Fruit fly (Drosophila melanogaster): ENCODE results near the gene CG16824.

The CG16824 gene

DNA sequence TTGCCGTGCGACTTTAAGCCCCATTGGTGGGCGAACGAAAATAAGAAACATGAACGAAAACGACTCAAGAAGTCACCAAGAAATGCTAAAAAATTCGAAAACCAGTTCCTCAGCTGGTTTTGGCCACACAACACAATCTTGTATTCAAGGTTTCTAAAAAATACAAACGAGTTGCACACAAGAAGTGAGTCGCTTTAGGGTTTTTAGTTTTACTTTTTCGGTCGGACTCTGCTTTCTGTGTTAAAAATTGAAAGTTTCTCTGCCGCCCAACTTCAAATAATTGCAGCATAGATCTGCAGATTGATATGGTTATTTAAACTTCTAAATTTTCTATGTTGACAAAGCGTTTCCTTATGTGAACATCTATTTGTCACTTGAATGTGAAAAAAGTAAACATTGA, at the start of gene CG16824:
Gene CG16824, plus strand, starts transcription at position 384 of the 400 bp plus-strand sequence.
- no peak for TF ChIP-seq CG17801 (GFP tag; optimal IDR thresholded peaks at IDR 0.05; ENCODE audit: partially characterized antibody)

DNA sequence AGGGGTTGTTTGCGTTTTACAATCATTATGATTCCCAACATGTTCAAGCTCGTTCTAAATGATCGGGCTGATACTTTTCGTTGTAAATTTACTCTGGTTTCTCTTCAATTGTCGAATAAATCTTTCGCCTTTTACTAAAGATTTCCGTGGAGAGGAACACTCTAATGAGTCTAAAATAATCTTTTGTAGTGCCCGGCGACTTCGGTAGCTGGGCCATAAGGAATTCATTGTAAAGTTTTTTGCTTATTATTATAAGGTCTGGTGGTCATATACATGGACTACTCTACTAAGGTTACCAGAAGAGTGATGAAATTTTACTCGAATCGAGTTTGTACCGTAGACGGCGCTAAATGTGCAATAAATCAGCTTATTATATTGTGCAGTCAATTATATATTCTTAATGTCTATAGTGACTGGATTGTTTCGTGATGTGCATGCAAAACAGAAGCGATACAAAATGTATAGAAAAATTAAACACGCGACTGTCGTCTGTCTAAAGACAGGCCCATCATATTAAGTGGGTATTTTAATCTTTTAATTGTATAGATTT, 48.0 kb upstream of the CG16824 start:
- TF ChIP-seq CG17801 (GFP tag; optimal IDR thresholded peaks at IDR 0.05; ENCODE audit: partially characterized antibody) = no peak

DNA sequence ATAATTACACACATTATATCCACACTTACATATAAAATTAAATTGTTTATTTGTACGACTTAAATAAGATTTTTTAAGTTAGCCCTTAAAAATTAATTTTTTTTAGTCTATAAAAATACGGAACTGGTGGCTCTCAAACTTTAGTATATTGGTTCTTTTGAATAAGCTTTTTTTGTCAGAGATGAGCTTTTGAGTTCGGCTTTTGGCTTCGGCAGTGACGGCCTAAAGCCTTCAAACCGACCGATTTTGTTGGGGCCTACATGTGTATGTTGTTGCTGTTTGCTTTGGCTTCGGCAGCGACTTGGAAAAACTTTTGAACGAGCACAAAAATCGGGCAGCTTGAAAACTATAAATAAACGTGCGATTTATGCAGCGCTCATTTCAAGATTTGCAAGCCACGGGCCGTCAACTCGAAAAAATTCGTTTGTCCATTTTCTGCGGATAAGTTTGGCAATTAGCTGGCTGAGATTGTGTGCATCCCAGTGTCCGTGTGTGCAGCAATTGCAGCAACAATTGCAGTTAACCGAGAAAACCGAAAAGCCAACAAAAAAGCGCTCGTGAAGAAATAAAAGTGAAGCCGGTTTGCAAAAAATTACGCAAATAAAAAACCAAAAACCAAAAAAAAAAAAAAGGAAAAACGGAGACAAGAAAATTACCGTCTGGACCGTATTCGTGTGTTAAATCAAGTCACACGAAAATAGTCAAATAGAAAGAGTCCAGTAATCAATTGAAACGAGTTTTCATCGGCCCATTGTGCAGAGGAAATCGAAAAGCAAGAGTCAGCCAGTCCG, 46.8 kb upstream of the CG16824 start, which contains the start of gene CG16820:
Gene CG16820, plus strand, starts transcription at position 378 of the 791 bp plus-strand sequence.
- TF ChIP-seq CG17801 (GFP tag; optimal IDR thresholded peaks at IDR 0.05; ENCODE audit: partially characterized antibody) = no peak

DNA sequence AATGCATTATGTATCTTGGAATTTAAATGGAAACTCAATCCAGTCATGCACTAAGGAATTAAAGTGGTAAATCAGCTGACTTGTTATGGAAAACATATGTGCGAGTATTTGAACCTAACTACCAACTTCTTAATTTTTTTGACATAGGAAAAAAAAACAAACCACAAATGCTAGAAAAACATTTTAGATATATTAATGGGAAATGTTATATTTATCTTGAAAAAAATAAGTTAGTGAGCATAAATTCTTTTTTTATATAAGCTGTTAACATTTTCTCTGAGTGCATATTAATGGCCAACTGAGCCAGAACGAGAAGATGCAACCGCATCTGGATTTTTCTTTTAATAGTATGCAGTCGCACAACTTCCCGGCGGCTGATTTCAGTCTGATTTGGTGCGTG, 41.6 kb upstream of the CG16824 start:
- TF ChIP-seq CG17801 (GFP tag; optimal IDR thresholded peaks at IDR 0.05; ENCODE audit: partially characterized antibody) = no peak

DNA sequence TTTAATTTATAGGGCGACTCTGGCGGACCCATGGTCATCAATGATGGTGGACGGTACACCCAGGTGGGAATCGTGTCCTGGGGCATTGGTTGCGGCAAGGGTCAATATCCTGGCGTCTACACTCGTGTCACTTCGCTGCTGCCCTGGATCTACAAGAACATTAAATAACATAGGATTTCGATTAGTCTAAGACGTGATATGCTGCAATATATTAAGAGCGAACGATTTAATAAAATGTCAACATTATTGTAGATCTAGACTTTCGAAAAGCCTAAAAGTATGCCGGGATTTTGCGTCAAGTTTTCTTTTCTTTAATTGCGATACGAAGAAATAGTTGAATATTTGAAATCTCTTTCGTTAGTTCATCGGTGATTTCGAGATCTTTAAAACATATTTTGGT, 35.6 kb upstream of the CG16824 start, which contains the start of gene Naa20B:
Gene Naa20B, plus strand, starts transcription at position 301 of the 400 bp plus-strand sequence.
- TF ChIP-seq CG17801 (GFP tag; optimal IDR thresholded peaks at IDR 0.05; ENCODE audit: partially characterized antibody) = no peak

DNA sequence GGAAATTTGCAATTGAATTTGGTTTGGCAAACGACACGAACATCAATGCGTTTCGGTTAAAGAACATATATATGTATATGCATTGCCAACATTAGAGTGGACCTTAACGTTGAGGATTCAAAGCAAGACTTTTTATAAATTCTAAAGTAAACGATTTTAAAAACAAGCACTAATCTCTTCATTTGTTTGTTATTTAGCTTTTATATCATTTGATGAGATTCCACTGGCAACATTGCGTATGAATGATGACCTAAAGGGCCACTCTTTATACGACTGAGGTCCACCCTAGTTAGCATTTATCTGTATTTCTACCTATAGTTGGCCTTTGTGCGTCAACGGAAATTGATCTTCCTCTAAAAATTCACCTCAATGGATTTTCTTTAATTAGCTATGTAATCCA, 34.1 kb upstream of the CG16824 start:
- no peak for TF ChIP-seq CG17801 (GFP tag; optimal IDR thresholded peaks at IDR 0.05; ENCODE audit: partially characterized antibody)

DNA sequence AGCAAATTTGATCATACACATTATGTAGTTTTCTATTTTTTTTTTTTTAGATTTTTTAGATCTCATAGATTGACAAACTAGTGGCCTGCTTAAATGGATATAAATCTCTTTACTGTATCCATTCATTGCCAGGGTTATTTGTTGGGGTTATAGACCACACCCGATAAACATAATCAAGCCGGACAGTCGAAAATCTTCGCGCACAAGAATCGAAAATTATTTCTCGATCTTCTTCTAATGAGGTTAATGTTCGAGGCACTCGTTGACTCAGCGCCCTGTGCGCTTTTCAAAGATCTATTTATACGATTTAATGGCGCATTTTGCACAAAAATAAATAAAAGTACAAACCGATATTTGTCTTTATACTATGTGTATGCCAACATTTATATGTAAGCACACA, 33.2 kb upstream of the CG16824 start, which contains the start of gene CG31730:
Gene CG31730, minus strand, starts transcription at position 101 of the 400 bp plus-strand sequence.
- no peak for TF ChIP-seq CG17801 (GFP tag; optimal IDR thresholded peaks at IDR 0.05; ENCODE audit: partially characterized antibody)

DNA sequence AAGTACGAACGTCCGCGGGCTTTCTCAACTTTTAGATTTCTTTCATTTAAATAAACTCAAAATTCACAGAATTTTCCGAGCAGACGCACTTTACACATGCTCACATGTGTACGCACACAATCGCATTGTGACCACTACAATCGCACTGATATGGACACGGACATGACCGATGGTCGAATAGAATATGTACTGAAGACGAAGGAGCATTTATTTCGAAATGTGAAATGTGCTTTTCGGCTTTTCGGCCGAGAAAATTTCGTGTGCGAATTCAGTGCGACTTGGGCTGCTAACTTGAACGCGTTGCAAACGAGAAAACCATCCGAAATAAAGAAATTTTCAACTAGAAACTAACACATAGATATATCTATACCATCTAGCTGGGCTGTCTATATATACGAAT, 32.1 kb upstream of the CG16824 start, which contains the start of gene CG44085:
Gene CG44085, plus strand, starts transcription at position 269 of the 400 bp plus-strand sequence.
- TF ChIP-seq CG17801 (GFP tag; optimal IDR thresholded peaks at IDR 0.05; ENCODE audit: partially characterized antibody) = no peak

DNA sequence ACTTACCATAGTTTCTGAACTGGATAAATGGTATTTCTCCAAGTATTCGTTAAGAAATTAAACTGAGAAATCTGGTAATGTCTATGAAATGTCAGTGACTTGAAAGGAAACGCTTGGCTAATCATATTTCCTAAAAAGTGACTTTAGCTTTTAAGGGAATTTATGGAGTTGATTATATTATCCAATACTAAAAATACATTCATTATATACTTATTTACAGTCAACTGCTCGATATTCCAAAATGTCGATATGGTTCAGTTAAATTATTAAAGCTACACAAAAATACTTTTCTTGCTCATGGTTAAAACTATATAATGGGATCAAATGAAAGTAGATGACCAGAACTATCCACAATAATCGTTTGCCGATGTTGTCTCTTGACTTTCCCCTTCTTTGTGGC, 27.0 kb upstream of the CG16824 start, which contains the start of gene CG31848:
Gene CG31848, minus strand, starts transcription at position 101 of the 400 bp plus-strand sequence.
- no peak for TF ChIP-seq CG17801 (GFP tag; optimal IDR thresholded peaks at IDR 0.05; ENCODE audit: partially characterized antibody)

DNA sequence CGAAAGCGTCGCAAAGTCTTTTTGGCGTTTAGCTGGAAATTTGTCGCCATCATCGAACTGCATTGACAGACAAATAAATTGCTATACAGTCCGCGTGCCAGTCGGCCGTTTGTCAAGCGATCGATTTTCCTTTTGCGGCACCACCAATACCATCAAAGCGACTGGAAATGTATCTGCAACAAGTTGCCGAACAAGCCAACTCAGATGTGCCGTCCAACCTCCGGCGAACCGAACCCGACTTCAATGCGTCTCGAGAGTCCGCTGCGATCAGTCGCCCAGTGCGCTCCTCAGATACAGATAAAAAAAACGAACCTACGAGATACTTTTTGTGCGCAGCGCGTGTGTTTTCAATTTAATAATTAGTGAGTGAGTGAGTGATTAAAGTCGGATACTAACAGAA, 26.2 kb upstream of the CG16824 start:
- no peak for TF ChIP-seq CG17801 (GFP tag; optimal IDR thresholded peaks at IDR 0.05; ENCODE audit: partially characterized antibody)

DNA sequence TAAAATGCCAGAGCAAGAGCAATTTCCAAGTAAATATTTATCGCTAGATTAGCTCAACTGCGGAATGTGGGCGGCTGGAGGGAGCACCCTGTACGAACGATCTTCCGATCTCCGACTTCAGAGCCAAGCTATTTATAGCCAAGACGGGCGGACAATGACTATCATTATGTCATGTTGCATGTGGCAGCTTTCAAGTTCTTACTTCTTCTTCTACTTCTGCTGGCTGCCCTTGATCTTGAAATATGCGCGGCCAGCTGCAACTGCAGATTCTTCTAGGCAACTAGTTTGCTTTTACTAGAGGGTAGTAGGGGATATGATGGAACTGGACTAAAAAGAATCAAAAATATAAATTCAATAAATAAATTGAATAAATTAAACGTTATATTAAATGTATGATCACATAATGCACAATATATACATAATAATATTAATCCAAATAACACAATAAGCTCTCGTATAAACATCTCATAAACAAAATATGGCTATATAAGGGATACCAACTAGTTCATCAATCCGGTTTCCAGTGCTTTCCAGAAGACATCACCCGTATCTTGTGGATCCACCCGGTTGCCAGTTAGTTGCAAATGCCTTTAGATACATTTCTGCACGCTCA, 24.7 kb upstream of the CG16824 start:
- no peak for TF ChIP-seq CG17801 (GFP tag; optimal IDR thresholded peaks at IDR 0.05; ENCODE audit: partially characterized antibody)

DNA sequence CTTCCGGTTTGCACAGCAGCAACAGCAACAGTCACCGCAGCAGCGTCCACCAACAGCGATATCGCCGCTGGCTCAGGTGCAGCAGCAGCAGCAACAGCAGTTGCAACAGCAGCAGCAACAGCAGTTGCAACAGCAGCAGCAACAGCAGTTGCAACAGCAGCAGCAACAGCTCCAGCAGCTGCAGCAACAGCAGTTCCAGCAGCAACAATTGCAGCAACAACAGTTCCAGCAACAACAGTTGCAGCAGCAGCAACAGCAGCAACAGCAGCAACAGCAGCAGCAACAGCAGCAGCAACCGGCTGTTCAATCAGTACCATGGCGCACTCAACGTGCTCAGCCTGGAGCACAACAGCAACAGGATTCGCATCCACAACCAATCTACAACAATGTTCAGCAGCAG, 20.3 kb upstream of the CG16824 start:
- no peak for TF ChIP-seq CG17801 (GFP tag; optimal IDR thresholded peaks at IDR 0.05; ENCODE audit: partially characterized antibody)

DNA sequence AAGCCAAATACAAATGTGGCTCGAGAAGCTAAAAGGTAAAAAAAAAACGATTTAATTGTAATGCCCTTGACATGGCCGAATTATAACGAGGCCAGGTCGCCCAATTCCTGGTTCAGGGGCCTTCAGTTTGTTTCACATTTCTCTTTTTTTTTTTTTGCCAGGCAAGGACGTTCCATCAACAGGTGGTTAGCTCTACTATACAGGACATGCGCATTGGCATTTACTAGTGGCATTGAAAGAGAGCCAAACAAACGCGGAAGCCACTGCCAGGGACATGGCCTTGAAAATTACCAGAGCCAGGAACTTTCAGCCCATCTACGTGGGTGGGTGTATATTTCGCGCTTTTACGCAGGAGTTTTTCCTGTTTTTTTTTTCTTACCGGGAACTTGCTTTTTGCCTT, 7.0 kb upstream of the CG16824 start:
- TF ChIP-seq CG17801 (GFP tag; optimal IDR thresholded peaks at IDR 0.05; ENCODE audit: partially characterized antibody) = no peak

DNA sequence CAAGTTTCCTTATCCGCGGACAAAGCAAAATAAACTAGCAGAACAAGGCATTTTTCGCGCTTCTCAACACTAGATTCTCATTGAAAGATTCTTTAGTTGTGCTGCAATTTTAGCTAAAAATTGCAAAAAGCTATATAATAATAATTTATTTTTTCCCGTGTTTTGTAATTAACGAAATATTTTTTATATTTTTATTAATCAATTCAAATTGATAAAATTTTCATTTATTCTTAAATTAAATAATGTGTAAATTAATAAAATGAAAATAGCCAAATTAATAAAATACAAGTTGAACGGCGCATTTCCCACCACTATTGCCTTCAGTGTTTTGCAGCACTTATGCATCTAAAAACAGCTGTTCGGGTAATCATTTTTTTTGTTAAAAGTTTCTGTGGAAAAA, 6.4 kb upstream of the CG16824 start, which contains the start of the genes Drep4 and Uvrag:
Gene Drep4, minus strand, starts transcription at position 7 of the 400 bp plus-strand sequence.
Gene Uvrag, plus strand, starts transcription at position 322 of the 400 bp plus-strand sequence.
- TF ChIP-seq CG17801 (GFP tag; optimal IDR thresholded peaks at IDR 0.05; ENCODE audit: partially characterized antibody) = peak; percentile 81

DNA sequence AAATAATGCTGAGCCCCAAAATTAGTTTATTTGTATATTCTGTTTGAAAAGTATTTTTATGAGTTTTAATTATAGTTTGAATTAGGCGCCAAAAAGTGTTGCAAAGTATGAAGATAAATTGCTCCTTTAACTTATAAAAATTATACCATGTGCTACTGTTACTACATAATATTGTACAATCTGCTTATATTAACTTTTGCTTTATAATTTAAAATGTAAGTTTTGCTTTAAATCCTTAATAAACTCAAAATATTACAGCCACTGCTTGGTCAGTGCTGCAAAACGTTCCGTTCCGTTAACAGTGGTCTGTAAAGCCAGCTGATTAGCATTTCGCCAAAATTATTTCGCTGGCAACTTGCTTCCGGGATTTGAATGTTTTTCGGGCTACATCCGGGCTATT, 3.1 kb upstream of the CG16824 start, which contains the start of gene CG31729:
Gene CG31729, plus strand, starts transcription at position 309 of the 400 bp plus-strand sequence.
- peak; percentile 25 for TF ChIP-seq CG17801 (GFP tag; optimal IDR thresholded peaks at IDR 0.05; ENCODE audit: partially characterized antibody)

All from ovary, adult (tissue).